Worm (Caenorhabditis elegans) whole organism, young adult: ENCODE measurements around the gene Y105C5A.12.

Experiments used
- B0035.1 ChIP-seq: sonication (generic microtip); optimal IDR thresholded peaks from 2 replicates; lab custom pipeline; 2016; ENCODE audit warnings: missing genetic modification characterization, mild to moderate bottlenecking, missing compliant biosample characterization, missing genotype, missing genetic modification reagents
- B0336.3 ChIP-seq: fragments of 200-800 bp; sonication (Bioruptor generic); IDR thresholded peaks from 2 replicates; pipeline ENCODE4 v1.3.6; 2022; ENCODE audit warnings: missing genetic modification characterization, missing compliant biosample characterization
- C06A6.2 ChIP-seq: fragments of 200-800 bp; sonication (Bioruptor generic); conservative IDR thresholded peaks from 2 replicates; pipeline ENCODE4 v1.3.6; 2022; ENCODE audit warnings: missing genetic modification characterization, missing compliant biosample characterization
- D2030.7 ChIP-seq: fragments of 200-800 bp; sonication (Bioruptor generic); IDR thresholded peaks from 2 replicates; pipeline ENCODE4 v1.3.6; 2022; ENCODE audit warnings: missing genetic modification reagents, missing genetic modification characterization, missing compliant biosample characterization
- Y53G8AR.9 ChIP-seq: fragments of 200-800 bp; sonication (Bioruptor generic); conservative IDR thresholded peaks from 2 replicates; pipeline ENCODE4 v1.3.6; 2022; ENCODE audit warnings: missing genetic modification reagents, missing genetic modification characterization, missing compliant biosample characterization
- ZK185.1 ChIP-seq: sonication (generic microtip); optimal IDR thresholded peaks from 2 replicates; lab custom pipeline; 2016; ENCODE audit warnings: mild to moderate bottlenecking, missing genetic modification characterization, missing compliant biosample characterization; ENCODE audit not compliant: poor library complexity, severe bottlenecking
- atf-7 ChIP-seq: sonication (generic microtip); optimal IDR thresholded peaks from 2 replicates; lab custom pipeline; 2017; ENCODE audit warnings: mild to moderate bottlenecking, missing genetic modification characterization, missing compliant biosample characterization
- attf-5 ChIP-seq: fragments of 200-800 bp; sonication (Bioruptor generic); optimal IDR thresholded peaks from 2 replicates; lab custom pipeline; 2018; ENCODE audit warnings: mild to moderate bottlenecking, missing genetic modification characterization, missing compliant biosample characterization
- attf-6 ChIP-seq: fragments of 200-800 bp; sonication (Bioruptor generic); IDR thresholded peaks from 2 replicates; pipeline ENCODE4 v1.3.6; 2022; ENCODE audit warnings: missing genetic modification reagents, missing genetic modification characterization, missing compliant biosample characterization
- ceh-100 ChIP-seq: fragments of 200-800 bp; sonication (Bioruptor generic); IDR thresholded peaks from 2 replicates; pipeline ENCODE4 v1.3.6; 2022; ENCODE audit warnings: missing genetic modification reagents, missing genetic modification characterization, missing compliant biosample characterization
- ceh-27 ChIP-seq: fragments of 200-800 bp; sonication (Bioruptor generic); optimal IDR thresholded peaks from 2 replicates; lab custom pipeline; 2018; ENCODE audit warnings: mild to moderate bottlenecking, missing genetic modification characterization, moderate library complexity, missing compliant biosample characterization
- chd-7 ChIP-seq: sonication (generic microtip); optimal IDR thresholded peaks from 2 replicates; lab custom pipeline; 2016; ENCODE audit warnings: mild to moderate bottlenecking, missing genetic modification characterization, moderate library complexity, missing compliant biosample characterization
- die-1 ChIP-seq: sonication (generic microtip); optimal IDR thresholded peaks from 2 replicates; lab custom pipeline; 2016; ENCODE audit warnings: missing genotype, mild to moderate bottlenecking, missing genetic modification characterization, missing compliant biosample characterization
- dox-1 ChIP-seq: fragments of 200-800 bp; sonication (Bioruptor generic); IDR thresholded peaks from 2 replicates; pipeline ENCODE4 v1.3.6; 2022; ENCODE audit warnings: missing genetic modification reagents, missing genetic modification characterization, missing compliant biosample characterization
- egl-18 ChIP-seq: fragments of 200-800 bp; sonication (Bioruptor generic); IDR thresholded peaks from 2 replicates; pipeline ENCODE4 v1.3.6; 2022; ENCODE audit warnings: missing genetic modification reagents, missing genetic modification characterization, missing compliant biosample characterization
- ekl-4 ChIP-seq: fragments of 200-800 bp; sonication (Bioruptor generic); IDR thresholded peaks from 2 replicates; pipeline ENCODE4 v1.3.6; 2022; ENCODE audit warnings: missing genetic modification reagents, missing genetic modification characterization, missing compliant biosample characterization
- gei-17 ChIP-seq: fragments of 200-800 bp; sonication (Bioruptor generic); optimal IDR thresholded peaks from 2 replicates; lab custom pipeline; 2018; ENCODE audit warnings: mild to moderate bottlenecking, missing genetic modification characterization, missing compliant biosample characterization
- hmg-1.2 ChIP-seq: fragments of 200-800 bp; sonication (Bioruptor generic); IDR thresholded peaks from 2 replicates; pipeline ENCODE4 v1.3.6; 2022; ENCODE audit warnings: missing genetic modification reagents, missing genetic modification characterization, missing compliant biosample characterization
- hsf-1 ChIP-seq: fragments of 200-800 bp; sonication (Bioruptor generic); IDR thresholded peaks from 2 replicates; pipeline ENCODE4 v1.3.6; 2022; ENCODE audit warnings: missing genetic modification reagents, missing genetic modification characterization, missing compliant biosample characterization
- let-526 ChIP-seq: fragments of 200-800 bp; sonication (Bioruptor generic); IDR thresholded peaks from 2 replicates; pipeline ENCODE4 v1.3.6; 2022; ENCODE audit warnings: missing genetic modification reagents, missing genetic modification characterization, missing compliant biosample characterization
- let-607 ChIP-seq, 2 experiments: fragments of 200-800 bp in 1 of 2; sonication (Bioruptor generic) in 1 of 2; sonication (generic microtip) in 1 of 2; optimal IDR thresholded peaks; 2 replicates each; lab custom pipeline; 2016 to 2018; ENCODE audit warnings: mild to moderate bottlenecking in 2 of 2, missing compliant biosample characterization in 2 of 2, missing genetic modification characterization in 2 of 2, moderate library complexity in 2 of 2, missing genotype in 1 of 2
- lin-26 ChIP-seq: fragments of 200-800 bp; sonication (Bioruptor generic); IDR thresholded peaks from 2 replicates; pipeline ENCODE4 v1.3.6; 2022; ENCODE audit warnings: missing genetic modification reagents, missing genetic modification characterization, missing compliant biosample characterization
- lin-54 ChIP-seq: fragments of 200-800 bp; sonication (Bioruptor generic); optimal IDR thresholded peaks from 2 replicates; lab custom pipeline; 2018; ENCODE audit warnings: mild to moderate bottlenecking, missing genetic modification characterization, missing compliant biosample characterization
- lir-1 ChIP-seq: fragments of 200-800 bp; sonication (Bioruptor generic); conservative IDR thresholded peaks from 2 replicates; pipeline ENCODE4 v1.3.6; 2022; ENCODE audit warnings: missing genetic modification reagents, missing genetic modification characterization, missing compliant biosample characterization
- lsl-1 ChIP-seq: fragments of 200-800 bp; sonication (Bioruptor generic); optimal IDR thresholded peaks from 2 replicates; lab custom pipeline; 2018; ENCODE audit warnings: mild to moderate bottlenecking, missing genetic modification characterization, moderate library complexity, missing compliant biosample characterization
- madf-3 ChIP-seq: fragments of 200-800 bp; sonication (Bioruptor generic); IDR thresholded peaks from 2 replicates; pipeline ENCODE4 v1.3.6; 2022; ENCODE audit warnings: missing genetic modification reagents, missing genetic modification characterization, missing compliant biosample characterization
- madf-6 ChIP-seq: fragments of 200-800 bp; sonication (Bioruptor generic); IDR thresholded peaks from 2 replicates; pipeline ENCODE4 v1.3.6; 2022; ENCODE audit warnings: missing genetic modification reagents, missing genetic modification characterization, missing compliant biosample characterization
- mcd-1 ChIP-seq: fragments of 200-800 bp; sonication (Bioruptor generic); IDR thresholded peaks from 2 replicates; pipeline ENCODE4 v1.3.6; 2022; ENCODE audit warnings: missing genetic modification reagents, missing genetic modification characterization, missing compliant biosample characterization
- mel-28 ChIP-seq: sonication (generic microtip); optimal IDR thresholded peaks from 2 replicates; lab custom pipeline; 2016; ENCODE audit warnings: borderline replicate concordance, mild to moderate bottlenecking, missing genetic modification characterization, missing compliant biosample characterization
- nfyb-1 ChIP-seq: fragments of 200-800 bp; sonication (Bioruptor generic); IDR thresholded peaks from 2 replicates; pipeline ENCODE4 v1.3.6; 2022; ENCODE audit warnings: missing genetic modification reagents, missing genetic modification characterization, missing compliant biosample characterization
- pbrm-1 ChIP-seq: fragments of 200-800 bp; sonication (Bioruptor generic); IDR thresholded peaks from 2 replicates; pipeline ENCODE4 v1.3.6; 2022; ENCODE audit warnings: missing genetic modification reagents, missing genetic modification characterization, missing compliant biosample characterization
- rcor-1 ChIP-seq: fragments of 200-800 bp; sonication (Bioruptor generic); IDR thresholded peaks from 2 replicates; pipeline ENCODE4 v1.3.6; 2022; ENCODE audit warnings: missing genetic modification reagents, missing genetic modification characterization, missing compliant biosample characterization
- snpc-1.1 ChIP-seq: sonication (generic microtip); optimal IDR thresholded peaks from 2 replicates; lab custom pipeline; 2017; ENCODE audit warnings: missing genetic modification characterization, mild to moderate bottlenecking, missing compliant biosample characterization, antibody characterized with exemption, moderate library complexity, missing genotype, missing genetic modification reagents; ENCODE audit not compliant: insufficient read depth
- snpc-1.3 ChIP-seq: sonication (generic microtip); optimal IDR thresholded peaks from 2 replicates; lab custom pipeline; 2017; ENCODE audit warnings: missing genetic modification characterization, mild to moderate bottlenecking, missing compliant biosample characterization, antibody characterized with exemption, moderate library complexity, missing genotype, missing genetic modification reagents; ENCODE audit not compliant: insufficient read depth
- snpc-3.4 ChIP-seq: sonication (generic microtip); optimal IDR thresholded peaks from 2 replicates; lab custom pipeline; 2017; ENCODE audit warnings: missing genetic modification characterization, mild to moderate bottlenecking, missing compliant biosample characterization, antibody characterized with exemption, moderate library complexity, missing genotype, missing genetic modification reagents
- snpc-4 ChIP-seq, 5 experiments: fragments of 150-350 bp in 1 of 5; sonication (generic microtip) in 4 of 5; optimal IDR thresholded peaks; 2 replicates each; lab custom pipeline; 2014 to 2018; ENCODE audit warnings: missing genetic modification characterization in 5 of 5, missing biosample characterization in 3 of 5, antibody characterized with exemption in 2 of 5, mild to moderate bottlenecking in 2 of 5, missing compliant biosample characterization in 2 of 5, missing genotype in 2 of 5, moderate library complexity in 2 of 5, missing genetic modification reagents in 1 of 5
- tbp1 ChIP-seq: fragments of 200-800 bp; sonication (Bioruptor generic); optimal IDR thresholded peaks from 2 replicates; lab custom pipeline; 2018; ENCODE audit warnings: mild to moderate bottlenecking, missing genetic modification characterization, missing compliant biosample characterization
- tlf-1 ChIP-seq: fragments of 200-800 bp; sonication (Bioruptor generic); optimal IDR thresholded peaks from 2 replicates; lab custom pipeline; 2018; ENCODE audit warnings: mild to moderate bottlenecking, missing genetic modification characterization, missing compliant biosample characterization
- ztf-18 ChIP-seq: sonication (generic microtip); optimal IDR thresholded peaks from 2 replicates; lab custom pipeline; 2016; ENCODE audit warnings: missing genotype, mild to moderate bottlenecking, missing genetic modification characterization, missing compliant biosample characterization

Y105C5A.12 gene

ce11 chrIV:15649227-15649626 lies 7.6 kb upstream of the Y105C5A.12 start:
- TF ChIP-seq madf-6 (peak; percentile 62), snpc-4 (GFP tag; optimal IDR thresholded peaks at IDR 0.05; lab: Kevin White, UChicago) (peak; percentile 92), snpc-4 (tag; optimal IDR thresholded peaks at IDR 0.05; lab: Kevin White, UChicago) (peak; percentile 89 to 98 (median 93)), snpc-1.1 (tag; lab: Kevin White, UChicago) (peak; percentile 83), madf-3 (GFP tag; lab: Robert Waterston, UW) (0 out of 2 replicates have a peak, but pooled peaks have one; percentile 53), hsf-1 (GFP tag; lab: Robert Waterston, UW) (peak; percentile 83), ceh-100 (GFP tag; lab: Robert Waterston, UW) (peak; percentile 31; the same call in 1 of the 2 replicates), D2030.7 (GFP tag; lab: Robert Waterston, UW) (peak; percentile 71), snpc-1.3 (peak; percentile 61), mcd-1 (GFP tag; lab: Robert Waterston, UW) (peak; percentile 46; the same call in 1 of the 2 replicates), lsl-1 (GFP tag; lab: Kevin White, UChicago) (peak; percentile 6), ekl-4 (GFP tag; lab: Robert Waterston, UW) (peak; percentile 16; the same call in 1 of the 2 replicates), Y53G8AR.9 (GFP tag; lab: Robert Waterston, UW) (0 out of 2 replicates have a peak, but pooled peaks have one; percentile 34), snpc-3.4 (peak; percentile 9), ztf-18 (peak; percentile 27), rcor-1 (peak; percentile 82), tbp1 (GFP tag; lab: Kevin White, UChicago) (peak; percentile 49), attf-6 (GFP tag; lab: Robert Waterston, UW) (peak; percentile 100), pbrm-1 (peak; percentile 92), hmg-1.2 (GFP tag; lab: Robert Waterston, UW) (peak; percentile 64)

ce11 chrIV:15648245-15648644 lies 6.6 kb upstream of the Y105C5A.12 start:
- TF ChIP-seq hmg-1.2 (GFP tag; lab: Robert Waterston, UW) (peak; percentile 76; the same call in 1 of the 2 replicates), die-1 (no peak)

- peak; percentile 67 for TF ChIP-seq lin-54 (GFP tag; lab: Kevin White, UChicago)
- 0 out of 2 replicates have a peak, but pooled peaks have one; percentile 31 for TF ChIP-seq lin-26
- TF ChIP-seq gei-17 (GFP tag; lab: Kevin White, UChicago), result peak; percentile 65
- TF ChIP-seq lir-1 (GFP tag; lab: Robert Waterston, UW), result peak; percentile 56; the same call in 1 of the 2 replicates
- peak; percentile 96 for TF ChIP-seq nfyb-1 (GFP tag; lab: Robert Waterston, UW)
- peak; percentile 81; the same call in 1 of the 2 replicates for TF ChIP-seq egl-18 (GFP tag; lab: Robert Waterston, UW)
- peak; percentile 13 for TF ChIP-seq snpc-4 (GFP tag; optimal IDR thresholded peaks at IDR 0.05; lab: Kevin White, UChicago)
- TF ChIP-seq snpc-4 (tag; optimal IDR thresholded peaks at IDR 0.05; lab: Kevin White, UChicago), result peak in 2 of 4 experiments; percentile 81 to 83
- TF ChIP-seq B0336.3 (GFP tag; lab: Robert Waterston, UW), result peak; percentile 82
- 0 out of 2 replicates have a peak, but pooled peaks have one; percentile 37 for TF ChIP-seq attf-6 (GFP tag; lab: Robert Waterston, UW)
- TF ChIP-seq dox-1, result peak; percentile 85
- peak; percentile 62 for TF ChIP-seq mel-28 (tag; lab: Kevin White, UChicago)
- peak; percentile 80 for TF ChIP-seq mcd-1 (GFP tag; lab: Robert Waterston, UW)
- TF ChIP-seq atf-7 (tag; lab: Kevin White, UChicago), result peak; percentile 75
- peak; percentile 32 for TF ChIP-seq tlf-1
- peak; percentile 99 for TF ChIP-seq attf-5
- peak; percentile 84 for TF ChIP-seq ZK185.1 (tag; lab: Kevin White, UChicago)
- 0 out of 2 replicates have a peak, but pooled peaks have one; percentile 41 for TF ChIP-seq let-526 (GFP tag; lab: Robert Waterston, UW)
- peak; percentile 100 for TF ChIP-seq pbrm-1
- TF ChIP-seq ceh-27 (GFP tag; lab: Kevin White, UChicago), result peak; percentile 64
- peak; percentile 34 for TF ChIP-seq B0035.1
- peak; percentile 58; the same call in 1 of the 2 replicates for TF ChIP-seq ceh-100 (GFP tag; lab: Robert Waterston, UW)
- TF ChIP-seq ztf-18, result peak; percentile 75
- peak in 1 of 2 experiments; percentile 43 for TF ChIP-seq let-607 (tag; optimal IDR thresholded peaks at IDR 0.05; lab: Kevin White, UChicago)
- TF ChIP-seq C06A6.2 (GFP tag; lab: Robert Waterston, UW), result peak; percentile 76
- TF ChIP-seq chd-7 (tag; lab: Kevin White, UChicago), result peak; percentile 83
- peak; percentile 84; the same call in 1 of the 2 replicates for TF ChIP-seq Y53G8AR.9 (GFP tag; lab: Robert Waterston, UW)
Measured at ce11 chrIV:15646418-15647220, 5.0 kb upstream of the Y105C5A.12 start, which contains the start of the genes Y105C5A.1268 and Y105C5A.1272. Gene Y105C5A.1268 (minus strand): TSS chrIV:15646468. Gene Y105C5A.1272 (plus strand): TSS chrIV:15646992.
